Fruit fly (Drosophila melanogaster) whole organism, prepupa: ENCODE data around the gene CG34328.

Source experiments
- Blimp-1 ChIP-seq: fragments of 200-800 bp; sonication (Bioruptor generic); optimal IDR thresholded peaks from 3 replicates; lab custom pipeline; 2017; ENCODE audit warnings: missing biosample characterization, missing genetic modification characterization, mild to moderate bottlenecking, moderate library complexity, missing genetic modification reagents
- CG10669 ChIP-seq: fragments of 200-800 bp; sonication (Bioruptor generic); optimal IDR thresholded peaks from 3 replicates; lab custom pipeline; 2018; ENCODE audit warnings: missing biosample characterization, mild to moderate bottlenecking, missing genetic modification characterization, moderate library complexity
- CG11762 ChIP-seq: fragments of 200-800 bp; sonication (Bioruptor generic); optimal IDR thresholded peaks from 3 replicates; lab custom pipeline; 2016; ENCODE audit warnings: missing biosample characterization, missing genetic modification characterization; ENCODE audit not compliant: insufficient read depth
- CG15336 ChIP-seq: fragments of 200-800 bp; sonication (Bioruptor generic); IDR thresholded peaks from 2 replicates; pipeline ENCODE4 v1.3.6; 2022; ENCODE audit warnings: missing biosample characterization, missing genetic modification characterization
- CG3032 ChIP-seq: fragments of 200-800 bp; optimal IDR thresholded peaks from 2 replicates; lab custom pipeline; 2019; ENCODE audit warnings: missing biosample characterization, mild to moderate bottlenecking, missing genetic modification characterization, moderate library complexity
- CG32006 ChIP-seq: fragments of 200-800 bp; sonication (Bioruptor generic); optimal IDR thresholded peaks from 3 replicates; lab custom pipeline; 2017; ENCODE audit warnings: missing biosample characterization, mild to moderate bottlenecking, missing genetic modification characterization
- CG6163 ChIP-seq: fragments of 200-800 bp; sonication (Bioruptor generic); IDR thresholded peaks from 3 replicates; pipeline ENCODE4 v1.3.6; 2022; ENCODE audit warnings: missing biosample characterization, missing genetic modification characterization
- CG6276 ChIP-seq: fragments of 200-800 bp; sonication (Bioruptor generic); optimal IDR thresholded peaks from 2 replicates; lab custom pipeline; 2017; ENCODE audit warnings: missing biosample characterization, mild to moderate bottlenecking, missing genetic modification characterization
- CG6792 ChIP-seq: fragments of 200-800 bp; sonication (Bioruptor generic); optimal IDR thresholded peaks from 3 replicates; lab custom pipeline; 2016; ENCODE audit warnings: missing biosample characterization, missing genetic modification characterization
- CG6854 ChIP-seq: fragments of 200-800 bp; sonication (Bioruptor generic); optimal IDR thresholded peaks from 2 replicates; lab custom pipeline; 2017; ENCODE audit warnings: missing biosample characterization, mild to moderate bottlenecking, missing genetic modification characterization
- CG7368 ChIP-seq: fragments of 200-800 bp; sonication (Bioruptor generic); optimal IDR thresholded peaks from 3 replicates; lab custom pipeline; 2016; ENCODE audit warnings: missing biosample characterization, missing genetic modification characterization
- CG8119 ChIP-seq: fragments of 200-800 bp; sonication (Bioruptor generic); IDR thresholded peaks from 3 replicates; pipeline ENCODE4 v1.3.6; 2022; ENCODE audit warnings: missing biosample characterization, missing genetic modification characterization
- CG8319 ChIP-seq: fragments of 200-800 bp; sonication (Bioruptor generic); optimal IDR thresholded peaks from 3 replicates; lab custom pipeline; 2016; ENCODE audit warnings: missing biosample characterization, missing genetic modification characterization
- CG8632 ChIP-seq: fragments of 200-800 bp; sonication (Bioruptor generic); optimal IDR thresholded peaks from 3 replicates; lab custom pipeline; 2016; ENCODE audit warnings: missing biosample characterization, missing genetic modification characterization
- CG9139 ChIP-seq: fragments of 200-800 bp; sonication (Bioruptor generic); optimal IDR thresholded peaks from 3 replicates; lab custom pipeline; 2017; ENCODE audit warnings: missing biosample characterization, mild to moderate bottlenecking, missing genetic modification characterization
- Eip78C ChIP-seq: fragments of 200-800 bp; sonication (Bioruptor generic); peaks from one replicate; lab custom pipeline; 2016; ENCODE audit warnings: missing biosample characterization, missing genetic modification characterization
- Eip93F ChIP-seq: fragments of 200-800 bp; sonication (Bioruptor generic); optimal IDR thresholded peaks from 2 replicates; lab custom pipeline; 2016; ENCODE audit warnings: missing biosample characterization, mild to moderate bottlenecking, missing genetic modification characterization
- Ets21C ChIP-seq: fragments of 200-800 bp; sonication (Bioruptor generic); optimal IDR thresholded peaks from 3 replicates; lab custom pipeline; 2016; ENCODE audit warnings: missing biosample characterization, missing genetic modification characterization
- Ets96B ChIP-seq: fragments of 200-800 bp; optimal IDR thresholded peaks from 2 replicates; lab custom pipeline; 2019; ENCODE audit warnings: missing biosample characterization, mild to moderate bottlenecking, missing genetic modification characterization, moderate library complexity
- Gug ChIP-seq: fragments of 200-800 bp; sonication (Bioruptor generic); IDR thresholded peaks from 2 replicates; pipeline ENCODE4 v1.3.6; 2022; ENCODE audit warnings: missing biosample characterization, missing genetic modification characterization
- Hr38 ChIP-seq: sonication (Bioruptor generic); optimal IDR thresholded peaks from 2 replicates; lab custom pipeline; 2016; ENCODE audit warnings: missing biosample characterization, missing genetic modification characterization
- Hr39 ChIP-seq: fragments of 200-800 bp; sonication (Bioruptor generic); optimal IDR thresholded peaks from 2 replicates; lab custom pipeline; 2016; ENCODE audit warnings: missing biosample characterization, missing genetic modification characterization
- Hr4 ChIP-seq: fragments of 200-800 bp; sonication (Bioruptor generic); optimal IDR thresholded peaks from 3 replicates; lab custom pipeline; 2016; ENCODE audit warnings: missing biosample characterization, missing genetic modification characterization
- Lpt ChIP-seq: fragments of 200-800 bp; sonication (Bioruptor generic); optimal IDR thresholded peaks from 3 replicates; lab custom pipeline; 2016; ENCODE audit warnings: missing biosample characterization, missing genetic modification characterization
- OdsH ChIP-seq: fragments of 200-800 bp; sonication (Bioruptor generic); optimal IDR thresholded peaks from 3 replicates; lab custom pipeline; 2016; ENCODE audit warnings: missing biosample characterization, missing genetic modification characterization
- Smox ChIP-seq: fragments of 200-800 bp; sonication (Bioruptor generic); optimal IDR thresholded peaks from 3 replicates; lab custom pipeline; 2016; ENCODE audit warnings: missing biosample characterization, missing genetic modification characterization
- Sox102F ChIP-seq: fragments of 200-800 bp; sonication (Bioruptor generic); optimal IDR thresholded peaks from 2 replicates; lab custom pipeline; 2016; ENCODE audit warnings: missing biosample characterization, mild to moderate bottlenecking, missing genetic modification characterization
- achi ChIP-seq: fragments of 200-800 bp; sonication (Bioruptor generic); optimal IDR thresholded peaks from 3 replicates; lab custom pipeline; 2016; ENCODE audit warnings: missing biosample characterization, missing genetic modification characterization
- acj6 ChIP-seq: fragments of 200-800 bp; sonication (Bioruptor generic); optimal IDR thresholded peaks from 3 replicates; lab custom pipeline; 2016; ENCODE audit warnings: missing biosample characterization, missing genetic modification characterization
- cyc ChIP-seq: fragments of 200-800 bp; sonication (Bioruptor generic); optimal IDR thresholded peaks from 3 replicates; lab custom pipeline; 2016; ENCODE audit warnings: missing biosample characterization, missing genetic modification characterization
- dac ChIP-seq: fragments of 200-800 bp; sonication (Bioruptor generic); optimal IDR thresholded peaks from 2 replicates; lab custom pipeline; 2017; ENCODE audit warnings: missing biosample characterization, mild to moderate bottlenecking, missing genetic modification characterization
- eg ChIP-seq: fragments of 200-800 bp; sonication (Bioruptor generic); IDR thresholded peaks from 3 replicates; pipeline ENCODE4 v1.3.6; 2022; ENCODE audit warnings: missing biosample characterization, missing genetic modification characterization
- esn ChIP-seq: fragments of 200-800 bp; sonication (Bioruptor generic); optimal IDR thresholded peaks from 2 replicates; lab custom pipeline; 2016; ENCODE audit warnings: missing biosample characterization, mild to moderate bottlenecking, missing genetic modification characterization, moderate library complexity
- fd59A ChIP-seq: fragments of 200-800 bp; sonication (Bioruptor generic); optimal IDR thresholded peaks from 2 replicates; lab custom pipeline; 2017; ENCODE audit warnings: missing biosample characterization, mild to moderate bottlenecking, missing genetic modification characterization, missing genetic modification reagents
- fkh ChIP-seq: fragments of 200-800 bp; sonication (Bioruptor generic); optimal IDR thresholded peaks from 3 replicates; lab custom pipeline; 2017; ENCODE audit warnings: missing biosample characterization, mild to moderate bottlenecking, missing genetic modification characterization, moderate library complexity
- lz ChIP-seq: fragments of 200-800 bp; sonication (Bioruptor generic); optimal IDR thresholded peaks from 3 replicates; lab custom pipeline; 2016; ENCODE audit warnings: missing biosample characterization, missing genetic modification characterization
- pdm3 ChIP-seq: fragments of 200-800 bp; sonication (Bioruptor generic); optimal IDR thresholded peaks from 3 replicates; lab custom pipeline; 2016; ENCODE audit warnings: missing biosample characterization, missing genetic modification characterization
- salr ChIP-seq, 2 experiments: fragments of 200-800 bp; sonication (Bioruptor generic); optimal IDR thresholded peaks; 3 replicates each; lab custom pipeline; 2016 to 2018; ENCODE audit warnings: missing biosample characterization in 2 of 2, missing genetic modification characterization in 2 of 2, mild to moderate bottlenecking in 1 of 2
- svp ChIP-seq: fragments of 200-800 bp; sonication (Bioruptor generic); peaks from one replicate; lab custom pipeline; 2016; ENCODE audit warnings: missing biosample characterization, missing genetic modification characterization
- topi ChIP-seq: fragments of 200-800 bp; sonication (Bioruptor generic); optimal IDR thresholded peaks from 3 replicates; lab custom pipeline; 2016; ENCODE audit warnings: missing biosample characterization, missing genetic modification characterization

Gene CG34328

dm6 chrX:18409938-18410337 lies 10.1 kb upstream of the CG34328 start, which contains the start of gene Nt5b:
Gene Nt5b (minus strand): TSS chrX:18410144.
- TF ChIP-seq CG15336 (GFP tag; lab: Robert Waterston, UW) (no peak), fkh (GFP tag; lab: Kevin White, UChicago) (peak; percentile 64)

DNA sequence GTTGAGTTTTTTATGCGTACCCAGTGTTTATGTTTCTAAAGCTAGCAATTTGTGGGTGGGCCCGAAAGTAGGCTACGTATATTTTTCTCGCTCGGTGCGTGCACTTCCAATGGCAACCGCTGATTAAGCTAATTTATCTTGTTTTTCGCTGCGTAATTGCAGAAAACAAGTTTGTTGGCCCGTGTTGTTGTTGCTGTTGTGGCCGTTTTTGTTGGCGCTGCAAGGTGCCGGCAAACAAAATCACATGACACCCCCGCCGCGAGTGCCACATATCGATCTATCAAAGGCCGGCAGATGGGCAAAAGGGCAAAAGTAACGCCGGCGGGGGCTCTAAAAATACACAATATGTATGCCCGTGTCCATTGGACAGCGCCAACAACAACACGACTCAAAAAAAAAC lies 9.6 kb upstream of the CG34328 start:
- 0 out of 3 replicates have a peak, but pooled peaks have one; percentile 9 for TF ChIP-seq eg (GFP tag; lab: Robert Waterston, UW)
- peak; percentile 12 for TF ChIP-seq Eip78C
- no peak for TF ChIP-seq CG6792 (GFP tag; lab: Kevin White, UChicago)

DNA sequence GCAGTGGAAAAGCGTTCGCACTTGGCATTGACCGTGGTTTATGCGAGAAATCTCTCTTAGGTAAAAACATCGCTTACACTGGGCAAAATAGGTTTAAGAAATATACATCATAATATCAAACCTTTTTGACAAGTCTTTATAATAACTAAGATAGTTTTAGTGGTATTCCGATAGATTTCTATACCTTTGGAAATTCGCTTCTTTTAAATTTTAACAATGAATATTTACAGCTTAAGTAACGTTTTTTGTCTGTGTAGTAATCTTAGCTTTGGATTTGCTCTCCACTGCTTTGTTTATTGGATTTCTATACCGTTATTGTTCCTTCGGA lies 7.5 kb upstream of the CG34328 start:
- TF ChIP-seq CG32006 (GFP tag; lab: Kevin White, UChicago) (peak; percentile 49), Hr4 (GFP tag; lab: Kevin White, UChicago) (peak; percentile 30), eg (GFP tag; lab: Robert Waterston, UW) (peak; percentile 53; the same call in 1 of the 3 replicates), dac (GFP tag; lab: Kevin White, UChicago) (no peak), Ets96B (peak; percentile 10), CG8632 (GFP tag; lab: Kevin White, UChicago) (peak; percentile 17), CG7368 (GFP tag; lab: Kevin White, UChicago) (no peak), CG6276 (GFP tag; lab: Kevin White, UChicago) (no peak), CG15336 (GFP tag; lab: Robert Waterston, UW) (peak; percentile 63; the same call in 1 of the 2 replicates), OdsH (GFP tag; lab: Kevin White, UChicago) (peak; percentile 20), CG11762 (GFP tag; lab: Kevin White, UChicago) (no peak), Hr39 (GFP tag; lab: Kevin White, UChicago) (no peak), svp (GFP tag; lab: Kevin White, UChicago) (peak; percentile 15), Eip78C (peak; percentile 59), Gug (GFP tag; lab: Robert Waterston, UW) (peak; percentile 20; the same call in 1 of the 2 replicates), CG8119 (GFP tag; lab: Robert Waterston, UW) (0 out of 3 replicates have a peak, but pooled peaks have one; percentile 34)

- TF ChIP-seq Smox (GFP tag; lab: Kevin White, UChicago) (no peak), Eip78C (peak; percentile 28), CG6854 (GFP tag; lab: Kevin White, UChicago) (no peak), CG15336 (GFP tag; lab: Robert Waterston, UW) (no peak), fkh (GFP tag; lab: Kevin White, UChicago) (no peak), svp (GFP tag; lab: Kevin White, UChicago) (peak; percentile 61), esn (no peak), CG6163 (GFP tag; lab: Robert Waterston, UW) (no peak), topi (GFP tag; lab: Kevin White, UChicago) (no peak), CG9139 (GFP tag; lab: Kevin White, UChicago) (no peak), Ets21C (no peak), CG8319 (GFP tag; lab: Kevin White, UChicago) (no peak), CG32006 (GFP tag; lab: Kevin White, UChicago) (peak; percentile 28), achi (GFP tag; lab: Kevin White, UChicago) (no peak), Lpt (no peak), Sox102F (GFP tag; lab: Kevin White, UChicago) (no peak), Ets96B (no peak), salr (GFP tag; optimal IDR thresholded peaks at IDR 0.05; lab: Kevin White, UChicago) (no peak)
- TF ChIP-seq, all 60 proteins: peak for 3
Observed at dm6 chrX:18406593-18407393, 6.9 kb upstream of the CG34328 start.

dm6 chrX:18405567-18406059 lies 5.7 kb upstream of the CG34328 start:
- TF ChIP-seq Eip93F (GFP tag; lab: Kevin White, UChicago) (no peak), CG6792 (GFP tag; lab: Kevin White, UChicago) (no peak), CG8319 (GFP tag; lab: Kevin White, UChicago) (no peak), CG8119 (GFP tag; lab: Robert Waterston, UW) (peak; percentile 72), fd59A (GFP tag; lab: Kevin White, UChicago) (peak; percentile 15), salr (GFP tag; optimal IDR thresholded peaks at IDR 0.05; lab: Kevin White, UChicago) (peak in 1 of 2 experiments; percentile 66), CG3032 (peak; percentile 22), CG15336 (GFP tag; lab: Robert Waterston, UW) (peak; percentile 80), cyc (GFP tag; lab: Kevin White, UChicago) (no peak), eg (GFP tag; lab: Robert Waterston, UW) (peak; percentile 66), Blimp-1 (GFP tag; lab: Kevin White, UChicago) (no peak), Hr38 (GFP tag; lab: Kevin White, UChicago) (no peak), CG9139 (GFP tag; lab: Kevin White, UChicago) (no peak), acj6 (GFP tag; lab: Kevin White, UChicago) (peak; percentile 29), lz (no peak), Eip78C (peak; percentile 79), Sox102F (GFP tag; lab: Kevin White, UChicago) (peak; percentile 6), pdm3 (GFP tag; lab: Kevin White, UChicago) (peak; percentile 59), Gug (GFP tag; lab: Robert Waterston, UW) (peak; percentile 9; the same call in 1 of the 2 replicates), CG10669 (peak; percentile 9)
